Fruit fly (Drosophila melanogaster) whole organism, embryonic: ENCODE measurements around the gene AhcyL1.

Experiments used
- Asciz ChIP-seq: fragments of 200-800 bp; sonication (Bioruptor generic); optimal IDR thresholded peaks from 2 replicates; lab custom pipeline; 2017; ENCODE audit warnings: missing biosample characterization, mild to moderate bottlenecking, missing genetic modification characterization, missing genetic modification reagents
- Atf-2 ChIP-seq: fragments of 200-800 bp; sonication (Bioruptor generic); optimal IDR thresholded peaks from 2 replicates; lab custom pipeline; 2016; ENCODE audit warnings: missing biosample characterization, missing genetic modification characterization
- Bdp1 ChIP-seq: fragments of 200-800 bp; sonication (Bioruptor generic); optimal IDR thresholded peaks from 3 replicates; lab custom pipeline; 2016; ENCODE audit warnings: missing biosample characterization, missing genetic modification characterization
- Bteb2 ChIP-seq: fragments of 200-800 bp; sonication (Bioruptor generic); optimal IDR thresholded peaks from 2 replicates; lab custom pipeline; 2016; ENCODE audit warnings: missing biosample characterization, missing genetic modification characterization
- CG10267 ChIP-seq: fragments of 200-800 bp; sonication (Bioruptor generic); optimal IDR thresholded peaks from 2 replicates; lab custom pipeline; 2018; ENCODE audit warnings: missing biosample characterization, mild to moderate bottlenecking, missing genetic modification characterization, moderate library complexity
- CG10565 ChIP-seq: fragments of 200-800 bp; sonication (Bioruptor generic); optimal IDR thresholded peaks from 3 replicates; lab custom pipeline; 2016; ENCODE audit warnings: missing biosample characterization, mild to moderate bottlenecking, missing genetic modification characterization
- CG11456 ChIP-seq: fragments of 200-800 bp; sonication (Bioruptor generic); IDR thresholded peaks from 3 replicates; pipeline ENCODE4 v1.3.6; 2022; ENCODE audit warnings: missing biosample characterization, missing genetic modification characterization
- CG11695 ChIP-seq: fragments of 200-800 bp; sonication (Bioruptor generic); IDR thresholded peaks from 3 replicates; pipeline ENCODE4 v1.3.6; 2022; ENCODE audit warnings: missing biosample characterization, missing genetic modification characterization
- CG13296 ChIP-seq: fragments of 200-800 bp; sonication (Bioruptor generic); optimal IDR thresholded peaks from 3 replicates; lab custom pipeline; 2018; ENCODE audit warnings: missing biosample characterization, mild to moderate bottlenecking, missing genetic modification characterization
- CG14667 ChIP-seq: fragments of 200-800 bp; sonication (Bioruptor generic); IDR thresholded peaks from 2 replicates; pipeline ENCODE4 v1.3.6; 2022; ENCODE audit warnings: missing biosample characterization, missing genetic modification characterization
- CG15601 ChIP-seq: fragments of 200-800 bp; sonication (Bioruptor generic); optimal IDR thresholded peaks from 3 replicates; lab custom pipeline; 2019; ENCODE audit warnings: missing biosample characterization, mild to moderate bottlenecking, missing genetic modification characterization, moderate library complexity
- CG17328 ChIP-seq: fragments of 200-800 bp; sonication (Bioruptor generic); IDR thresholded peaks from 2 replicates; pipeline ENCODE4 v1.3.6; 2022; ENCODE audit warnings: missing biosample characterization, missing genetic modification characterization
- CG17361 ChIP-seq: fragments of 200-800 bp; sonication (Bioruptor generic); IDR thresholded peaks from 3 replicates; pipeline ENCODE4 v1.3.6; 2022; ENCODE audit warnings: missing biosample characterization, missing genetic modification characterization
- CG1832 ChIP-seq: fragments of 200-800 bp; sonication (Bioruptor generic); optimal IDR thresholded peaks from 2 replicates; lab custom pipeline; 2017; ENCODE audit warnings: missing biosample characterization, mild to moderate bottlenecking, missing genetic modification characterization, inconsistent platforms
- CG33213 ChIP-seq: fragments of 200-800 bp; sonication (Bioruptor generic); optimal IDR thresholded peaks from 3 replicates; lab custom pipeline; 2016; ENCODE audit warnings: missing biosample characterization, missing genetic modification characterization
- CG34224 ChIP-seq: fragments of 200-800 bp; sonication (Bioruptor generic); IDR thresholded peaks from 3 replicates; pipeline ENCODE4 v1.3.6; 2022; ENCODE audit warnings: missing biosample characterization, missing genetic modification characterization; ENCODE audit not compliant: partially characterized antibody
- CG3726 ChIP-seq: fragments of 200-800 bp; sonication (Bioruptor generic); IDR thresholded peaks from 3 replicates; pipeline ENCODE4, ENCODE4 v1.3.6; 2022; ENCODE audit warnings: missing biosample characterization, missing genetic modification characterization
- CG4282 ChIP-seq: fragments of 200-800 bp; sonication (Bioruptor generic); optimal IDR thresholded peaks from 2 replicates; lab custom pipeline; 2016; ENCODE audit warnings: missing biosample characterization, missing genetic modification characterization
- CG4730 ChIP-seq: fragments of 200-800 bp; sonication (Bioruptor generic); IDR thresholded peaks from 2 replicates; pipeline ENCODE4 v1.3.6; 2022; ENCODE audit warnings: missing biosample characterization, missing genetic modification characterization
- CG4854 ChIP-seq: fragments of 200-800 bp; sonication (Bioruptor generic); optimal IDR thresholded peaks from 2 replicates; lab custom pipeline; 2016; ENCODE audit warnings: missing biosample characterization, missing genetic modification characterization, inconsistent platforms
- CG6654 ChIP-seq: fragments of 200-800 bp; sonication (Bioruptor generic); optimal IDR thresholded peaks from 2 replicates; lab custom pipeline; 2017; ENCODE audit warnings: missing biosample characterization, mild to moderate bottlenecking, missing genetic modification characterization
- Chrac-16 ChIP-seq: fragments of 200-800 bp; sonication (Bioruptor generic); optimal IDR thresholded peaks from 3 replicates; lab custom pipeline; 2016; ENCODE audit warnings: missing biosample characterization, missing genetic modification characterization
- D ChIP-seq, 2 experiments: fragments of 200-800 bp in 1 of 2; fragments of >200 bp in 1 of 2; sonication (Bioruptor generic) in 1 of 2; optimal IDR thresholded peaks; 2 replicates in 1 of 2; 3 replicates in 1 of 2; lab custom pipeline; 2017; ENCODE audit warnings: mild to moderate bottlenecking in 1 of 2, missing biosample characterization in 1 of 2, missing genetic modification characterization in 1 of 2, missing genetic modification reagents in 1 of 2
- Dp ChIP-seq: fragments of 200-800 bp; sonication (Bioruptor generic); optimal IDR thresholded peaks from 2 replicates; lab custom pipeline; 2018; ENCODE audit warnings: missing biosample characterization, mild to moderate bottlenecking, missing genetic modification characterization, moderate library complexity
- E2f2 ChIP-seq: fragments of 200-800 bp; sonication (Bioruptor generic); IDR thresholded peaks from 2 replicates; pipeline ENCODE4 v1.3.6; 2022; ENCODE audit warnings: missing biosample characterization, missing genetic modification characterization
- H15 ChIP-seq: fragments of 200-800 bp; sonication (Bioruptor generic); IDR thresholded peaks from 3 replicates; pipeline ENCODE4 v1.3.6; 2022; ENCODE audit warnings: missing biosample characterization, missing genetic modification characterization
- Hr51 ChIP-seq, 2 experiments: fragments of 200-800 bp; sonication (Bioruptor generic); optimal IDR thresholded peaks; 2 replicates in 1 of 2; 3 replicates in 1 of 2; lab custom pipeline; 2016 to 2018; ENCODE audit warnings: missing biosample characterization in 2 of 2, missing genetic modification characterization in 2 of 2, mild to moderate bottlenecking in 1 of 2, moderate library complexity in 1 of 2
- MESR4 ChIP-seq: fragments of 200-800 bp; sonication (Bioruptor generic); optimal IDR thresholded peaks from 2 replicates; lab custom pipeline; 2018; ENCODE audit warnings: missing biosample characterization, mild to moderate bottlenecking, missing genetic modification characterization, moderate library complexity
- PHDP ChIP-seq: fragments of 200-800 bp; sonication (Bioruptor generic); optimal IDR thresholded peaks from 3 replicates; lab custom pipeline; 2018; ENCODE audit warnings: missing biosample characterization, mild to moderate bottlenecking, missing genetic modification characterization, moderate library complexity
- Pdp1 ChIP-seq, 2 experiments: fragments of 200-800 bp; sonication (Bioruptor generic); optimal IDR thresholded peaks; 3 replicates each; lab custom pipeline; 2016; ENCODE audit warnings: missing biosample characterization in 2 of 2, missing genetic modification characterization in 2 of 2, mild to moderate bottlenecking in 1 of 2, moderate library complexity in 1 of 2
- Ravus ChIP-seq: fragments of 200-800 bp; sonication (Bioruptor generic); IDR thresholded peaks from 2 replicates; pipeline ENCODE4 v1.3.6; 2022; ENCODE audit warnings: missing biosample characterization, missing genetic modification characterization
- Sin3A ChIP-seq: fragments of >200 bp; optimal IDR thresholded peaks from 2 replicates; lab custom pipeline; 2018
- Stat92E ChIP-seq, 3 experiments: fragments of >200 bp in 2 of 3; fragments of 200-800 bp in 1 of 3; sonication (Bioruptor generic) in 1 of 3; optimal IDR thresholded peaks; 2 replicates each; lab custom pipeline; 2017 to 2019; ENCODE audit warnings: missing biosample characterization in 3 of 3, missing genetic modification characterization in 3 of 3, mild to moderate bottlenecking in 1 of 3, moderate library complexity in 1 of 3
- YL-1 ChIP-seq: fragments of 200-800 bp; sonication (Bioruptor generic); optimal IDR thresholded peaks from 3 replicates; lab custom pipeline; 2017; ENCODE audit warnings: missing biosample characterization, mild to moderate bottlenecking, missing genetic modification characterization
- cato ChIP-seq: fragments of 200-800 bp; sonication (Bioruptor generic); optimal IDR thresholded peaks from 2 replicates; lab custom pipeline; 2016; ENCODE audit warnings: missing biosample characterization, missing genetic modification characterization, borderline replicate concordance
- croc ChIP-seq: fragments of 200-800 bp; sonication (Bioruptor generic); conservative IDR thresholded peaks from 3 replicates; pipeline ENCODE4 v1.3.6; 2022; ENCODE audit warnings: missing biosample characterization, missing genetic modification characterization
- ems ChIP-seq: fragments of 200-800 bp; sonication (Bioruptor generic); optimal IDR thresholded peaks from 3 replicates; lab custom pipeline; 2016; ENCODE audit warnings: missing biosample characterization, missing genetic modification characterization
- eve ChIP-seq, 2 experiments: fragments of >200 bp; optimal IDR thresholded peaks; 2 replicates each; lab custom pipeline; 2017; ENCODE audit warnings: missing biosample characterization in 2 of 2, missing genetic modification characterization in 2 of 2
- fd102C ChIP-seq: fragments of 200-800 bp; sonication (Bioruptor generic); optimal IDR thresholded peaks from 2 replicates; lab custom pipeline; 2018; ENCODE audit warnings: missing biosample characterization, mild to moderate bottlenecking, missing genetic modification characterization, moderate library complexity
- fd64A ChIP-seq: fragments of 200-800 bp; sonication (Bioruptor generic); optimal IDR thresholded peaks from 3 replicates; lab custom pipeline; 2018; ENCODE audit warnings: missing biosample characterization, mild to moderate bottlenecking, missing genetic modification characterization
- jing ChIP-seq: fragments of 200-800 bp; sonication (Bioruptor generic); optimal IDR thresholded peaks from 2 replicates; lab custom pipeline; 2018; ENCODE audit warnings: missing biosample characterization, mild to moderate bottlenecking, missing genetic modification characterization
- lola ChIP-seq, 3 experiments: fragments of >200 bp in 2 of 3; fragments of 200-800 bp in 1 of 3; sonication (Bioruptor generic) in 1 of 3; optimal IDR thresholded peaks; 2 replicates each; lab custom pipeline; 2017 to 2019; ENCODE audit warnings: missing biosample characterization in 3 of 3, missing genetic modification characterization in 3 of 3, mild to moderate bottlenecking in 1 of 3, moderate library complexity in 1 of 3
- nau ChIP-seq: fragments of 200-800 bp; sonication (Bioruptor generic); optimal IDR thresholded peaks from 3 replicates; lab custom pipeline; 2017; ENCODE audit warnings: missing biosample characterization, mild to moderate bottlenecking, missing genetic modification characterization, missing genetic modification reagents
- nerfin-2 ChIP-seq: fragments of 200-800 bp; sonication (Bioruptor generic); IDR thresholded peaks from 2 replicates; pipeline ENCODE4 v1.3.6; 2022; ENCODE audit warnings: missing biosample characterization, missing genetic modification characterization; ENCODE audit not compliant: partially characterized antibody
- pan ChIP-seq, 4 experiments: fragments of >200 bp in 3 of 4; fragments of 200-800 bp in 1 of 4; sonication (Bioruptor generic) in 1 of 4; optimal IDR thresholded peaks in 3 of 4; IDR thresholded peaks in 1 of 4; 2 replicates each; pipeline versions ENCODE4 v1.3.6 to Lab custom; 2017 to 2022; ENCODE audit warnings: missing biosample characterization in 2 of 4, missing genetic modification characterization in 2 of 4, mixed read lengths in 1 of 4
- psq ChIP-seq: fragments of 200-800 bp; sonication (Bioruptor generic); optimal IDR thresholded peaks from 2 replicates; lab custom pipeline; 2017; ENCODE audit warnings: missing biosample characterization, missing genetic modification characterization
- pzg ChIP-seq: fragments of 200-800 bp; sonication (Bioruptor generic); optimal IDR thresholded peaks from 3 replicates; lab custom pipeline; 2018; ENCODE audit warnings: missing biosample characterization, mild to moderate bottlenecking, missing genetic modification characterization, moderate library complexity
- twi ChIP-seq: fragments of 200-800 bp; optimal IDR thresholded peaks from 2 replicates; lab custom pipeline; 2019; ENCODE audit warnings: missing biosample characterization, mild to moderate bottlenecking, missing genetic modification characterization, moderate library complexity
- vnd ChIP-seq: fragments of 200-800 bp; sonication (Bioruptor generic); IDR thresholded peaks from 3 replicates; pipeline ENCODE4 v1.3.6; 2022; ENCODE audit warnings: missing biosample characterization, missing genetic modification characterization; ENCODE audit not compliant: partially characterized antibody

The AhcyL1 gene

dm6 chr3L:2780711-2781110 lies 8.6 kb upstream of the AhcyL1 start, which contains the start of gene mRpS35:
TSS of gene mRpS35 (plus strand) at chr3L:2780899.
- TF ChIP-seq CG3726 (no peak), Bteb2 (no peak), twi (tag; lab: Kevin White, UChicago) (no peak), CG10565 (GFP tag; lab: Kevin White, UChicago) (no peak), CG17328 (no peak), Dp (GFP tag; lab: Kevin White, UChicago) (peak; percentile 29), CG4730 (GFP tag; lab: Robert Waterston, UW) (no peak), CG11456 (GFP tag; lab: Robert Waterston, UW) (no peak), CG4282 (GFP tag; lab: Kevin White, UChicago) (no peak), CG6654 (GFP tag; lab: Kevin White, UChicago) (no peak), Stat92E (GFP tag; optimal IDR thresholded peaks at IDR 0.05; lab: Kevin White, UChicago) (no peak), fd64A (no peak), eve (GFP tag; optimal IDR thresholded peaks at IDR 0.05; lab: Kevin White, UChicago) (no peak), D (optimal IDR thresholded peaks at IDR 0.05; lab: Kevin White, UChicago) (no peak), D (GFP tag; optimal IDR thresholded peaks at IDR 0.05; lab: Kevin White, UChicago) (no peak), Atf-2 (GFP tag; lab: Kevin White, UChicago) (no peak), lola (GFP tag; optimal IDR thresholded peaks at IDR 0.05; lab: Kevin White, UChicago) (no peak), CG14667 (no peak), vnd (GFP tag; lab: Robert Waterston, UW) (no peak), Asciz (GFP tag; lab: Kevin White, UChicago) (no peak), CG17361 (no peak), CG10267 (tag; lab: Kevin White, UChicago) (no peak), nau (no peak), jing (GFP tag; lab: Kevin White, UChicago) (no peak), pan (optimal IDR thresholded peaks at IDR 0.05; lab: Kevin White, UChicago) (no peak), pan (GFP tag; optimal IDR thresholded peaks at IDR 0.05 in 1 of 2, IDR thresholded peaks at IDR 0.05 in 1 of 2) (no peak), CG15601 (no peak), Pdp1 (GFP tag; optimal IDR thresholded peaks at IDR 0.05; lab: Kevin White, UChicago) (peak in 1 of 2 experiments; percentile 90), MESR4 (GFP tag; lab: Kevin White, UChicago) (peak; percentile 22), croc (GFP tag; lab: Robert Waterston, UW) (no peak), CG11695 (GFP tag; lab: Robert Waterston, UW) (no peak), Sin3A (lab: Kevin White, UChicago) (peak; percentile 15), CG33213 (GFP tag; lab: Kevin White, UChicago) (no peak), fd102C (no peak), Ravus (no peak), PHDP (tag; lab: Kevin White, UChicago) (no peak), CG13296 (GFP tag; lab: Kevin White, UChicago) (no peak), psq (no peak), CG34224 (no peak), CG4854 (no peak), cato (GFP tag; lab: Kevin White, UChicago) (no peak), E2f2 (GFP tag; lab: Robert Waterston, UW) (0 out of 2 replicates have a peak, but pooled peaks have one; percentile 31), YL-1 (peak; percentile 1), Bdp1 (GFP tag; lab: Kevin White, UChicago) (no peak), Chrac-16 (GFP tag; lab: Kevin White, UChicago) (no peak), ems (no peak), H15 (GFP tag; lab: Robert Waterston, UW) (no peak), pzg (GFP tag; lab: Kevin White, UChicago) (peak; percentile 27), CG1832 (no peak), Hr51 (GFP tag; optimal IDR thresholded peaks at IDR 0.05; lab: Kevin White, UChicago) (no peak), nerfin-2 (GFP tag; lab: Robert Waterston, UW) (no peak)
